5 worm cellular contexts compared by ENCODE assay signal in genomic region chrIV:6097040-6097928, ce11.
A peak's percentile ranks its signal among the peaks of the same experiment; 100 is the strongest.
TF ChIP-seq lines count a peak whose summit lies in the region.

No protein-coding gene starts in this region.

TF ChIP-seq in whole organism, L1 larva, 84 proteins besides CTCF, POLR2A, EP300 and RAD21 (continues in another document):
- TF ChIP-seq xbp-1 (tag; optimal IDR thresholded peaks at IDR 0.05; lab: Kevin White, UChicago): peak; percentile 75
- no peak for TF ChIP-seq nhr-28 (tag; optimal IDR thresholded peaks at IDR 0.05; lab: Kevin White, UChicago)
- peak; percentile 85 for TF ChIP-seq tbx-2 (tag; optimal IDR thresholded peaks at IDR 0.05; lab: Kevin White, UChicago)
- no peak for TF ChIP-seq ets-5 (GFP tag; IDR thresholded peaks at IDR 0.05; lab: Robert Waterston, UW)
- TF ChIP-seq lsy-2 (tag; optimal IDR thresholded peaks at IDR 0.05; lab: Kevin White, UChicago): peak; percentile 65 to 75
- TF ChIP-seq unc-130 (tag; optimal IDR thresholded peaks at IDR 0.05; lab: Kevin White, UChicago): peak; percentile 52
- peak; percentile 92 for TF ChIP-seq nhr-71 (tag; optimal IDR thresholded peaks at IDR 0.05; lab: Kevin White, UChicago)
- no peak for TF ChIP-seq sup-37 (GFP tag; optimal IDR thresholded peaks at IDR 0.05; lab: Kevin White, UChicago)
- peak in 2 of 3 experiments; percentile 25 to 69 for TF ChIP-seq ceh-82 (tag; optimal IDR thresholded peaks at IDR 0.05; lab: Kevin White, UChicago)
- no peak for TF ChIP-seq zip-4 (GFP tag; optimal IDR thresholded peaks at IDR 0.05; lab: Kevin White, UChicago)
- peak; percentile 92 for TF ChIP-seq snu-23 (GFP tag; optimal IDR thresholded peaks at IDR 0.05; lab: Kevin White, UChicago)
- TF ChIP-seq tlp-1 (tag; optimal IDR thresholded peaks at IDR 0.05; lab: Kevin White, UChicago): no peak
- no peak for TF ChIP-seq ceh-88 (GFP tag; IDR thresholded peaks at IDR 0.05; lab: Robert Waterston, UW)
- TF ChIP-seq blmp-1 (tag; optimal IDR thresholded peaks at IDR 0.05; lab: Kevin White, UChicago): peak; percentile 95
- peak; percentile 59 to 68 for TF ChIP-seq lin-35 (GFP tag; optimal IDR thresholded peaks at IDR 0.05; lab: Kevin White, UChicago)
- no peak for TF ChIP-seq pqm-1 (tag; optimal IDR thresholded peaks at IDR 0.05; lab: Kevin White, UChicago)
- TF ChIP-seq ceh-90 (tag; optimal IDR thresholded peaks at IDR 0.05; lab: Kevin White, UChicago): no peak
- no peak for TF ChIP-seq fkh-4 (tag; optimal IDR thresholded peaks at IDR 0.05; lab: Kevin White, UChicago; ENCODE audit: borderline replicate concordance)

TF ChIP-seq in whole organism, L3 larva, 47 proteins besides CTCF, POLR2A, EP300 and RAD21 (continues in another document):
- peak; percentile 96 for TF ChIP-seq hmg-11 (tag; optimal IDR thresholded peaks at IDR 0.05; lab: Kevin White, UChicago)
- peak; percentile 68 for TF ChIP-seq tbx-2 (tag; optimal IDR thresholded peaks at IDR 0.05; lab: Kevin White, UChicago)
- TF ChIP-seq nhr-25 (tag; optimal IDR thresholded peaks at IDR 0.05; lab: Kevin White, UChicago): peak; percentile 98
- no peak for TF ChIP-seq fkh-2 (tag; optimal IDR thresholded peaks at IDR 0.05; lab: Kevin White, UChicago)
- TF ChIP-seq ztf-4 (tag; optimal IDR thresholded peaks at IDR 0.05; lab: Kevin White, UChicago): peak; percentile 56
- TF ChIP-seq nhr-23 (tag; optimal IDR thresholded peaks at IDR 0.05; lab: Kevin White, UChicago): peak; percentile 86
- TF ChIP-seq ceh-28 (tag; optimal IDR thresholded peaks at IDR 0.05; lab: Kevin White, UChicago): peak; percentile 40
- TF ChIP-seq egl-5 (tag; optimal IDR thresholded peaks at IDR 0.05; lab: Kevin White, UChicago): no peak
- TF ChIP-seq unc-62 (GFP tag; optimal IDR thresholded peaks at IDR 0.05; lab: Kevin White, UChicago): peak; percentile 73
- peak; percentile 69 for TF ChIP-seq jun-1 (tag; optimal IDR thresholded peaks at IDR 0.05; lab: Kevin White, UChicago)
- TF ChIP-seq nhr-43 (tag; optimal IDR thresholded peaks at IDR 0.05; lab: Kevin White, UChicago; ENCODE audit: poor library complexity, severe bottlenecking): peak; percentile 86
- TF ChIP-seq egl-27 (tag; optimal IDR thresholded peaks at IDR 0.05; lab: Kevin White, UChicago): peak; percentile 68
- no peak for TF ChIP-seq fos-1 (tag; optimal IDR thresholded peaks at IDR 0.05; lab: Kevin White, UChicago)
- peak; percentile 82 for TF ChIP-seq nfya-1 (tag; optimal IDR thresholded peaks at IDR 0.05; lab: Kevin White, UChicago; ENCODE audit: insufficient read depth)
- TF ChIP-seq lsy-12 (tag; optimal IDR thresholded peaks at IDR 0.05; lab: Kevin White, UChicago): peak; percentile 44
- TF ChIP-seq lin-15B (tag; optimal IDR thresholded peaks at IDR 0.05; lab: Kevin White, UChicago): peak; percentile 39
- TF ChIP-seq pqm-1 (tag; optimal IDR thresholded peaks at IDR 0.05; lab: Kevin White, UChicago): peak; percentile 46
- no peak for TF ChIP-seq daf-12 (tag; optimal IDR thresholded peaks at IDR 0.05; lab: Kevin White, UChicago)
- TF ChIP-seq elt-1 (tag; optimal IDR thresholded peaks at IDR 0.05; lab: Kevin White, UChicago): no peak

TF ChIP-seq in whole organism, early embryonic, 17 proteins besides CTCF, POLR2A, EP300 and RAD21:
- TF ChIP-seq tbx-11 (GFP tag; IDR thresholded peaks at IDR 0.05; lab: Robert Waterston, UW): no peak
- TF ChIP-seq F13C5.2 (tag; optimal IDR thresholded peaks at IDR 0.05; lab: Kevin White, UChicago): peak; percentile 46
- TF ChIP-seq hmg-4 (GFP tag; optimal IDR thresholded peaks at IDR 0.05; lab: Kevin White, UChicago): peak; percentile 72
- TF ChIP-seq ceh-36 (tag; optimal IDR thresholded peaks at IDR 0.05; lab: Kevin White, UChicago): peak; percentile 21

TF ChIP-seq in whole organism, midembryonic, 9 proteins besides CTCF, POLR2A, EP300 and RAD21:
- TF ChIP-seq cog-1 (tag; optimal IDR thresholded peaks at IDR 0.05; lab: Kevin White, UChicago) (peak; percentile 77), T22C8.4 (GFP tag; IDR thresholded peaks at IDR 0.05; lab: Robert Waterston, UW) (no peak), klf-2 (GFP tag; conservative IDR thresholded peaks at IDR 0.05; lab: Robert Waterston, UW) (no peak), med-1 (GFP tag; optimal IDR thresholded peaks at IDR 0.05; lab: Kevin White, UChicago; ENCODE audit: insufficient read depth) (no peak), flt-1 (GFP tag; IDR thresholded peaks at IDR 0.05; lab: Robert Waterston, UW) (peak; percentile 54; the same call in 1 of the 2 replicates), ref-1 (GFP tag; conservative IDR thresholded peaks at IDR 0.05; lab: Robert Waterston, UW) (no peak), ztf-23 (GFP tag; IDR thresholded peaks at IDR 0.05; lab: Robert Waterston, UW) (no peak), tab-1 (GFP tag; IDR thresholded peaks at IDR 0.05; lab: Robert Waterston, UW) (no peak), ztf-29 (GFP tag; IDR thresholded peaks at IDR 0.05; lab: Robert Waterston, UW) (no peak)
TF ChIP-seq in whole organism, midembryonic: peak in this region for 2.

TF ChIP-seq in whole organism, young adult, 124 proteins besides CTCF, POLR2A, EP300 and RAD21 (continues in another document):
- peak; percentile 91 for TF ChIP-seq ets-4 (GFP tag; optimal IDR thresholded peaks at IDR 0.05; lab: Kevin White, UChicago)
- peak; percentile 81 for TF ChIP-seq atf-7 (tag; optimal IDR thresholded peaks at IDR 0.05; lab: Kevin White, UChicago)
- TF ChIP-seq xnd-1 (tag; optimal IDR thresholded peaks at IDR 0.05; lab: Kevin White, UChicago): no peak
- TF ChIP-seq hlh-26 (GFP tag; conservative IDR thresholded peaks at IDR 0.05; lab: Robert Waterston, UW): no peak
- no peak for TF ChIP-seq bed-2 (GFP tag; IDR thresholded peaks at IDR 0.05; lab: Robert Waterston, UW)
- TF ChIP-seq gei-17 (GFP tag; optimal IDR thresholded peaks at IDR 0.05; lab: Kevin White, UChicago): no peak
- no peak for TF ChIP-seq T26A5.8 (tag; optimal IDR thresholded peaks at IDR 0.05; lab: Kevin White, UChicago)
- TF ChIP-seq egl-18 (GFP tag; IDR thresholded peaks at IDR 0.05; lab: Robert Waterston, UW): no peak
- TF ChIP-seq somi-1 (GFP tag; optimal IDR thresholded peaks at IDR 0.05; lab: Kevin White, UChicago): peak; percentile 66
- TF ChIP-seq snpc-4 (GFP tag; optimal IDR thresholded peaks at IDR 0.05; lab: Kevin White, UChicago): peak; percentile 2
- peak in 3 of 4 experiments; percentile 52 to 86 (median 72) for TF ChIP-seq snpc-4 (tag; optimal IDR thresholded peaks at IDR 0.05; lab: Kevin White, UChicago)
- TF ChIP-seq fkh-3 (tag; optimal IDR thresholded peaks at IDR 0.05; lab: Kevin White, UChicago): no peak
- peak; percentile 36 for TF ChIP-seq ztf-26 (tag; optimal IDR thresholded peaks at IDR 0.05; lab: Kevin White, UChicago)
- TF ChIP-seq ceh-40 (GFP tag; IDR thresholded peaks at IDR 0.05; lab: Robert Waterston, UW): no peak
- TF ChIP-seq mcd-1 (GFP tag; IDR thresholded peaks at IDR 0.05; lab: Robert Waterston, UW): peak; percentile 37
- no peak for TF ChIP-seq B0019.2 (GFP tag; conservative IDR thresholded peaks at IDR 0.05; lab: Robert Waterston, UW)
- TF ChIP-seq akir-1 (GFP tag; optimal IDR thresholded peaks at IDR 0.05; lab: Kevin White, UChicago): no peak
- 0 out of 2 replicates have a peak, but pooled peaks have one; percentile 15 for TF ChIP-seq C06A6.2 (GFP tag; conservative IDR thresholded peaks at IDR 0.05; lab: Robert Waterston, UW)
- TF ChIP-seq nhr-90 (tag; optimal IDR thresholded peaks at IDR 0.05; lab: Kevin White, UChicago): peak; percentile 53
- no peak for TF ChIP-seq dpl-1 (GFP tag; optimal IDR thresholded peaks at IDR 0.05; lab: Kevin White, UChicago)
- 0 out of 2 replicates have a peak, but pooled peaks have one; percentile 39 for TF ChIP-seq lin-26 (GFP tag; IDR thresholded peaks at IDR 0.05; lab: Robert Waterston, UW)
- TF ChIP-seq nfyb-1 (GFP tag; IDR thresholded peaks at IDR 0.05; lab: Robert Waterston, UW): peak; percentile 65; the same call in 1 of the 2 replicates
- no peak for TF ChIP-seq F10E7.11 (tag; optimal IDR thresholded peaks at IDR 0.05; lab: Kevin White, UChicago)
- TF ChIP-seq Y53F4B.3 (GFP tag; IDR thresholded peaks at IDR 0.05; lab: Robert Waterston, UW): no peak
- TF ChIP-seq B0035.1 (tag; optimal IDR thresholded peaks at IDR 0.05; lab: Kevin White, UChicago): no peak
- no peak for TF ChIP-seq mxl-1 (tag; optimal IDR thresholded peaks at IDR 0.05; lab: Kevin White, UChicago)
- no peak for TF ChIP-seq ceh-79 (tag; optimal IDR thresholded peaks at IDR 0.05; lab: Kevin White, UChicago)
- no peak for TF ChIP-seq tbx-9 (tag; optimal IDR thresholded peaks at IDR 0.05; lab: Kevin White, UChicago; ENCODE audit: borderline replicate concordance)
- TF ChIP-seq F33H1.4 (GFP tag; IDR thresholded peaks at IDR 0.05; lab: Robert Waterston, UW): no peak
- no peak for TF ChIP-seq nfya-1 (tag; optimal IDR thresholded peaks at IDR 0.05; lab: Kevin White, UChicago; ENCODE audit: borderline replicate concordance, insufficient read depth)
- peak; percentile 81 for TF ChIP-seq ceh-27 (GFP tag; optimal IDR thresholded peaks at IDR 0.05; lab: Kevin White, UChicago)
- no peak for TF ChIP-seq T07F8.4 (tag; optimal IDR thresholded peaks at IDR 0.05; lab: Kevin White, UChicago)
- no peak for TF ChIP-seq F52B5.7 (tag; optimal IDR thresholded peaks at IDR 0.05; lab: Kevin White, UChicago)
- TF ChIP-seq ceh-58 (GFP tag; IDR thresholded peaks at IDR 0.05; lab: Robert Waterston, UW): no peak
- TF ChIP-seq attf-5 (GFP tag; optimal IDR thresholded peaks at IDR 0.05; lab: Kevin White, UChicago): peak; percentile 52
- peak; percentile 48 for TF ChIP-seq die-1 (tag; optimal IDR thresholded peaks at IDR 0.05; lab: Kevin White, UChicago)
- TF ChIP-seq zfh-2 (GFP tag; conservative IDR thresholded peaks at IDR 0.05; lab: Robert Waterston, UW): peak; percentile 97
- no peak for TF ChIP-seq hsf-1 (GFP tag; IDR thresholded peaks at IDR 0.05; lab: Robert Waterston, UW)
- TF ChIP-seq ztf-22 (GFP tag; optimal IDR thresholded peaks at IDR 0.05; lab: Kevin White, UChicago): peak; percentile 38
- no peak for TF ChIP-seq repo-1 (tag; optimal IDR thresholded peaks at IDR 0.05; lab: Kevin White, UChicago)
- TF ChIP-seq tbp1 (GFP tag; optimal IDR thresholded peaks at IDR 0.05; lab: Kevin White, UChicago): peak; percentile 44
- no peak for TF ChIP-seq lir-1 (GFP tag; conservative IDR thresholded peaks at IDR 0.05; lab: Robert Waterston, UW)
- TF ChIP-seq F57C9.4 (tag; optimal IDR thresholded peaks at IDR 0.05; lab: Kevin White, UChicago): no peak
- TF ChIP-seq Y53G8AR.9 (GFP tag; conservative IDR thresholded peaks at IDR 0.05; lab: Robert Waterston, UW): no peak
- no peak for TF ChIP-seq snpc-3.4 (tag; optimal IDR thresholded peaks at IDR 0.05; lab: Kevin White, UChicago)
- no peak for TF ChIP-seq nhr-179 (tag; optimal IDR thresholded peaks at IDR 0.05; lab: Kevin White, UChicago)
- TF ChIP-seq cebp-2 (GFP tag; IDR thresholded peaks at IDR 0.05; lab: Robert Waterston, UW): no peak
- no peak for TF ChIP-seq Y67H2A.10 (GFP tag; conservative IDR thresholded peaks at IDR 0.05; lab: Robert Waterston, UW)

Comparison
In these comparisons a context has a peak if more than half of its experiments do, and no peak if none do; other contexts are left out.
1. Of the 8 proteins assayed by ChIP-seq in both whole organism, young adult and whole organism, L1 larva: peak only in whole organism, young adult: none; only in whole organism, L1 larva: dpl-1, efl-1 and unc-130; in both: nhr-90 and snpc-4; in neither: 2; mixed calls (peak in some experiments, not most) for 1.